Fruit fly (Drosophila melanogaster) whole organism, prepupa: ENCODE results near the gene dy.

ENCODE experiments used
- CG3032 ChIP-seq: fragments of 200-800 bp; optimal IDR thresholded peaks from 2 replicates; lab custom pipeline; 2019; ENCODE audit warnings: missing biosample characterization, mild to moderate bottlenecking, missing genetic modification characterization, moderate library complexity
- CG4318 ChIP-seq: fragments of 200-800 bp; sonication (Bioruptor generic); optimal IDR thresholded peaks from 3 replicates; lab custom pipeline; 2017; ENCODE audit warnings: missing biosample characterization, mild to moderate bottlenecking, missing genetic modification characterization
- CG6808 ChIP-seq: fragments of 200-800 bp; sonication (Bioruptor generic); optimal IDR thresholded peaks from 3 replicates; lab custom pipeline; 2017; ENCODE audit warnings: missing biosample characterization, missing genetic modification characterization, mild to moderate bottlenecking, moderate library complexity, missing genetic modification reagents
- Ets96B ChIP-seq: fragments of 200-800 bp; optimal IDR thresholded peaks from 2 replicates; lab custom pipeline; 2019; ENCODE audit warnings: missing biosample characterization, mild to moderate bottlenecking, missing genetic modification characterization, moderate library complexity
- Hr4 ChIP-seq: fragments of 200-800 bp; sonication (Bioruptor generic); optimal IDR thresholded peaks from 3 replicates; lab custom pipeline; 2016; ENCODE audit warnings: missing biosample characterization, missing genetic modification characterization
- Met ChIP-seq: fragments of 200-800 bp; sonication (Bioruptor generic); optimal IDR thresholded peaks from 3 replicates; lab custom pipeline; 2016; ENCODE audit warnings: missing biosample characterization, missing genetic modification characterization
- Sox14 ChIP-seq: fragments of 200-800 bp; sonication (Bioruptor generic); optimal IDR thresholded peaks from 3 replicates; lab custom pipeline; 2016; ENCODE audit warnings: missing biosample characterization, missing genetic modification characterization
- fd59A ChIP-seq: fragments of 200-800 bp; sonication (Bioruptor generic); optimal IDR thresholded peaks from 2 replicates; lab custom pipeline; 2017; ENCODE audit warnings: missing biosample characterization, mild to moderate bottlenecking, missing genetic modification characterization, missing genetic modification reagents

The dy gene

dm6 chrX:11720138-11720537 is 58.4 kb downstream of the dy start, which contains the start of gene Tango10 (continued):
- TF ChIP-seq Sox14 (GFP tag; lab: Kevin White, UChicago) (peak; percentile 68), Met (GFP tag; lab: Kevin White, UChicago) (no peak), CG4318 (GFP tag; lab: Kevin White, UChicago) (no peak), CG3032 (tag; lab: Kevin White, UChicago) (peak; percentile 34), Ets96B (tag; lab: Kevin White, UChicago) (peak; percentile 32), CG6808 (GFP tag; lab: Kevin White, UChicago) (no peak), fd59A (GFP tag; lab: Kevin White, UChicago) (no peak), Hr4 (GFP tag; lab: Kevin White, UChicago) (no peak)
